Fruit fly (Drosophila melanogaster) whole organism, embryonic: ENCODE results near the gene CG10063.
A peak's percentile ranks its signal among the peaks of the same experiment; 100 is the strongest.

Experiments used
- Aef1 ChIP-seq: fragments of 200-800 bp; sonication (Bioruptor generic); IDR thresholded peaks from 3 replicates; pipeline ENCODE4 v1.3.6; 2022; ENCODE audit warnings: missing biosample characterization, missing genetic modification characterization
- B-H1 ChIP-seq: fragments of 200-800 bp; sonication (Bioruptor generic); IDR thresholded peaks from 3 replicates; pipeline ENCODE4 v1.3.6; 2022; ENCODE audit warnings: missing biosample characterization, missing genetic modification characterization
- BtbVII ChIP-seq: fragments of 200-800 bp; sonication (Bioruptor generic); optimal IDR thresholded peaks from 3 replicates; lab custom pipeline; 2017; ENCODE audit warnings: missing biosample characterization, mild to moderate bottlenecking, missing genetic modification characterization
- CG10209 ChIP-seq: fragments of 200-800 bp; sonication (Bioruptor generic); optimal IDR thresholded peaks from 3 replicates; lab custom pipeline; 2017; ENCODE audit warnings: missing biosample characterization, mild to moderate bottlenecking, missing genetic modification characterization, missing genetic modification reagents
- CG10267 ChIP-seq: fragments of 200-800 bp; sonication (Bioruptor generic); optimal IDR thresholded peaks from 2 replicates; lab custom pipeline; 2018; ENCODE audit warnings: missing biosample characterization, mild to moderate bottlenecking, missing genetic modification characterization, moderate library complexity
- CG10431 ChIP-seq: fragments of 200-800 bp; sonication (Bioruptor generic); optimal IDR thresholded peaks from 3 replicates; lab custom pipeline; 2018; ENCODE audit warnings: missing biosample characterization, mild to moderate bottlenecking, missing genetic modification characterization
- CG11398 ChIP-seq: fragments of 200-800 bp; sonication (Bioruptor generic); optimal IDR thresholded peaks from 2 replicates; lab custom pipeline; 2016; ENCODE audit warnings: missing biosample characterization, missing genetic modification characterization
- CG11696 ChIP-seq: fragments of 200-800 bp; sonication (Bioruptor generic); IDR thresholded peaks from 2 replicates; pipeline ENCODE4 v1.3.6; 2022; ENCODE audit warnings: missing biosample characterization, missing genetic modification characterization
- CG12391 ChIP-seq: fragments of 200-800 bp; sonication (Bioruptor generic); optimal IDR thresholded peaks from 3 replicates; lab custom pipeline; 2018; ENCODE audit warnings: missing biosample characterization, mild to moderate bottlenecking, missing genetic modification characterization, moderate library complexity
- CG13775 ChIP-seq: fragments of 200-800 bp; sonication (Bioruptor generic); optimal IDR thresholded peaks from 3 replicates; lab custom pipeline; 2017; ENCODE audit warnings: missing biosample characterization, mild to moderate bottlenecking, missing genetic modification characterization
- CG15269 ChIP-seq: fragments of 200-800 bp; sonication (Bioruptor generic); optimal IDR thresholded peaks from 2 replicates; lab custom pipeline; 2018; ENCODE audit warnings: missing biosample characterization, mild to moderate bottlenecking, missing genetic modification characterization, moderate library complexity
- CG15696 ChIP-seq: fragments of 200-800 bp; sonication (Bioruptor generic); optimal IDR thresholded peaks from 2 replicates; lab custom pipeline; 2019; ENCODE audit warnings: missing biosample characterization, mild to moderate bottlenecking, missing genetic modification characterization, moderate library complexity
- CG1602 ChIP-seq: fragments of 200-800 bp; sonication (Bioruptor generic); optimal IDR thresholded peaks from 3 replicates; lab custom pipeline; 2016; ENCODE audit warnings: missing biosample characterization, missing genetic modification characterization
- CG1647 ChIP-seq: fragments of 200-800 bp; sonication (Bioruptor generic); optimal IDR thresholded peaks from 3 replicates; lab custom pipeline; 2016; ENCODE audit warnings: missing biosample characterization, missing genetic modification characterization
- CG17829 ChIP-seq: fragments of 200-800 bp; optimal IDR thresholded peaks from 2 replicates; lab custom pipeline; 2019; ENCODE audit warnings: missing biosample characterization, mild to moderate bottlenecking, missing genetic modification characterization, moderate library complexity
- CG18262 ChIP-seq: fragments of 200-800 bp; optimal IDR thresholded peaks from 3 replicates; lab custom pipeline; 2019; ENCODE audit warnings: missing biosample characterization, mild to moderate bottlenecking, missing genetic modification characterization, moderate library complexity
- CG31388 ChIP-seq: fragments of 200-800 bp; sonication (Bioruptor generic); optimal IDR thresholded peaks from 2 replicates; lab custom pipeline; 2016; ENCODE audit warnings: missing biosample characterization, missing genetic modification characterization
- CG4360 ChIP-seq: fragments of 200-800 bp; sonication (Bioruptor generic); IDR thresholded peaks from 2 replicates; pipeline ENCODE4 v1.3.6; 2022; ENCODE audit warnings: missing biosample characterization, missing genetic modification characterization
- CG6175 ChIP-seq: fragments of 200-800 bp; sonication (Bioruptor generic); IDR thresholded peaks from 3 replicates; pipeline ENCODE4 v1.3.6; 2022; ENCODE audit warnings: missing biosample characterization, missing genetic modification characterization
- CG8478 ChIP-seq: fragments of >200 bp; optimal IDR thresholded peaks from 2 replicates; lab custom pipeline; 2018
- CTCF ChIP-seq: fragments of 200-800 bp; sonication (Bioruptor generic); optimal IDR thresholded peaks from 2 replicates; lab custom pipeline; 2017; ENCODE audit warnings: missing biosample characterization, mild to moderate bottlenecking, missing genetic modification characterization, moderate library complexity
- D19B ChIP-seq: fragments of 200-800 bp; sonication (Bioruptor generic); optimal IDR thresholded peaks from 2 replicates; lab custom pipeline; 2017; ENCODE audit warnings: missing biosample characterization, mild to moderate bottlenecking, missing genetic modification characterization
- Eip74EF ChIP-seq, 2 experiments: fragments of 200-800 bp in 1 of 2; fragments of >200 bp in 1 of 2; sonication (Bioruptor generic) in 1 of 2; optimal IDR thresholded peaks; 2 replicates each; lab custom pipeline; 2017 to 2019; ENCODE audit warnings: missing biosample characterization in 2 of 2, missing genetic modification characterization in 2 of 2, mild to moderate bottlenecking in 1 of 2, moderate library complexity in 1 of 2
- HHEX ChIP-seq: fragments of 200-800 bp; sonication (Bioruptor generic); optimal IDR thresholded peaks from 3 replicates; lab custom pipeline; 2017; ENCODE audit warnings: missing biosample characterization, mild to moderate bottlenecking, missing genetic modification characterization, missing genetic modification reagents
- HLH3B ChIP-seq: fragments of 200-800 bp; sonication (Bioruptor generic); IDR thresholded peaks from 2 replicates; pipeline ENCODE4 v1.3.6; 2022; ENCODE audit warnings: missing biosample characterization, missing genetic modification characterization
- HLH4C ChIP-seq: fragments of 200-800 bp; sonication (Bioruptor generic); IDR thresholded peaks from 3 replicates; pipeline ENCODE4 v1.3.6; 2022; ENCODE audit warnings: missing biosample characterization, missing genetic modification characterization; ENCODE audit not compliant: partially characterized antibody
- NK7.1 ChIP-seq: fragments of 200-800 bp; sonication (Bioruptor generic); optimal IDR thresholded peaks from 3 replicates; lab custom pipeline; 2016; ENCODE audit warnings: missing biosample characterization, missing genetic modification characterization
- Nf-YA ChIP-seq: fragments of 200-800 bp; sonication (Bioruptor generic); IDR thresholded peaks from 2 replicates; pipeline ENCODE4 v1.3.6; 2022; ENCODE audit warnings: missing biosample characterization, missing genetic modification characterization
- Oaz ChIP-seq: fragments of 200-800 bp; sonication (Bioruptor generic); IDR thresholded peaks from 2 replicates; pipeline ENCODE4 v1.3.6; 2022; ENCODE audit warnings: missing biosample characterization, missing genetic modification characterization
- Scr ChIP-seq: fragments of 200-800 bp; sonication (Bioruptor generic); IDR thresholded peaks from 2 replicates; pipeline ENCODE4 v1.3.6; 2022; ENCODE audit warnings: missing biosample characterization, missing genetic modification characterization; ENCODE audit not compliant: partially characterized antibody
- Sry-β ChIP-seq: fragments of 200-800 bp; sonication (Bioruptor generic); optimal IDR thresholded peaks from 2 replicates; lab custom pipeline; 2018; ENCODE audit warnings: missing biosample characterization, mild to moderate bottlenecking, missing genetic modification characterization, moderate library complexity
- bowl ChIP-seq: fragments of 200-800 bp; sonication (Bioruptor generic); IDR thresholded peaks from 2 replicates; pipeline ENCODE4 v1.3.6; 2022; ENCODE audit warnings: missing biosample characterization, missing genetic modification characterization
- chm ChIP-seq: fragments of 200-800 bp; sonication (Bioruptor generic); IDR thresholded peaks from 2 replicates; pipeline ENCODE4 v1.3.6; 2022; ENCODE audit warnings: missing biosample characterization, missing genetic modification characterization
- ems ChIP-seq: fragments of 200-800 bp; sonication (Bioruptor generic); optimal IDR thresholded peaks from 3 replicates; lab custom pipeline; 2016; ENCODE audit warnings: missing biosample characterization, missing genetic modification characterization
- gcm ChIP-seq: fragments of 200-800 bp; sonication (Bioruptor generic); optimal IDR thresholded peaks from 2 replicates; lab custom pipeline; 2019; ENCODE audit warnings: missing biosample characterization, mild to moderate bottlenecking, missing genetic modification characterization, moderate library complexity
- grn ChIP-seq: fragments of 200-800 bp; sonication (Bioruptor generic); optimal IDR thresholded peaks from 3 replicates; lab custom pipeline; 2017; ENCODE audit warnings: missing biosample characterization, missing genetic modification characterization
- hb ChIP-seq: fragments of 200-800 bp; sonication (Bioruptor generic); IDR thresholded peaks from 3 replicates; pipeline ENCODE4 v1.3.6; 2022; ENCODE audit warnings: missing biosample characterization, missing genetic modification characterization; ENCODE audit not compliant: partially characterized antibody
- ind ChIP-seq: fragments of 200-800 bp; sonication (Bioruptor generic); optimal IDR thresholded peaks from 3 replicates; lab custom pipeline; 2016; ENCODE audit warnings: missing biosample characterization, missing genetic modification characterization
- inv ChIP-seq: fragments of 200-800 bp; sonication (Bioruptor generic); IDR thresholded peaks from 2 replicates; pipeline ENCODE4 v1.3.6; 2022; ENCODE audit warnings: missing biosample characterization, missing genetic modification characterization; ENCODE audit not compliant: partially characterized antibody
- lilli ChIP-seq: fragments of 200-800 bp; sonication (Bioruptor generic); optimal IDR thresholded peaks from 3 replicates; lab custom pipeline; 2016; ENCODE audit warnings: missing biosample characterization, missing genetic modification characterization
- lmd ChIP-seq: fragments of 200-800 bp; sonication (Bioruptor generic); IDR thresholded peaks from 2 replicates; pipeline ENCODE4 v1.3.6; 2022; ENCODE audit warnings: missing biosample characterization, missing genetic modification characterization
- luna ChIP-seq: fragments of 200-800 bp; sonication (Bioruptor generic); optimal IDR thresholded peaks from 2 replicates; lab custom pipeline; 2016; ENCODE audit warnings: missing biosample characterization, missing genetic modification characterization
- maf-S ChIP-seq: fragments of 200-800 bp; sonication (Bioruptor generic); optimal IDR thresholded peaks from 2 replicates; lab custom pipeline; 2016; ENCODE audit warnings: missing biosample characterization, missing genetic modification characterization
- nerfin-1 ChIP-seq: fragments of 200-800 bp; sonication (Bioruptor generic); optimal IDR thresholded peaks from 3 replicates; lab custom pipeline; 2019; ENCODE audit warnings: missing biosample characterization, mild to moderate bottlenecking, missing genetic modification characterization, moderate library complexity
- oc ChIP-seq: fragments of 200-800 bp; sonication (Bioruptor generic); optimal IDR thresholded peaks from 2 replicates; lab custom pipeline; 2018; ENCODE audit warnings: missing biosample characterization, mild to moderate bottlenecking, missing genetic modification characterization, moderate library complexity
- salm ChIP-seq: fragments of 200-800 bp; sonication (Bioruptor generic); optimal IDR thresholded peaks from 2 replicates; lab custom pipeline; 2018; ENCODE audit warnings: missing biosample characterization, mild to moderate bottlenecking, missing genetic modification characterization
- schlank ChIP-seq: fragments of 200-800 bp; sonication (Bioruptor generic); optimal IDR thresholded peaks from 2 replicates; lab custom pipeline; 2018; ENCODE audit warnings: missing biosample characterization, mild to moderate bottlenecking, missing genetic modification characterization
- seq ChIP-seq: fragments of 200-800 bp; sonication (Bioruptor generic); IDR thresholded peaks from 2 replicates; pipeline ENCODE4 v1.3.6; 2022; ENCODE audit warnings: missing biosample characterization, missing genetic modification characterization
- slou ChIP-seq: fragments of 200-800 bp; sonication (Bioruptor generic); optimal IDR thresholded peaks from 3 replicates; lab custom pipeline; 2016; ENCODE audit warnings: missing biosample characterization, missing genetic modification characterization
- sob ChIP-seq: fragments of 200-800 bp; sonication (Bioruptor generic); IDR thresholded peaks from 2 replicates; pipeline ENCODE4 v1.3.6; 2022; ENCODE audit warnings: missing biosample characterization, missing genetic modification characterization
- ttk ChIP-seq: fragments of 200-800 bp; sonication (Bioruptor generic); IDR thresholded peaks from 2 replicates; pipeline ENCODE4 v2.1.2; 2022; ENCODE audit warnings: missing biosample characterization, missing genetic modification characterization
- vvl ChIP-seq: fragments of 200-800 bp; sonication (Bioruptor generic); IDR thresholded peaks from 2 replicates; pipeline ENCODE4 v1.3.6; 2022; ENCODE audit warnings: missing biosample characterization, missing genetic modification characterization

The CG10063 gene

dm6 chr3L:7008351-7008750 is 36.1 kb upstream of the CG10063 start (continued):
- no peak for TF ChIP-seq CG31388 (GFP tag; lab: Kevin White, UChicago)
- peak; percentile 36 for TF ChIP-seq CTCF (GFP tag; lab: Kevin White, UChicago)
- TF ChIP-seq NK7.1 (GFP tag; lab: Kevin White, UChicago): peak; percentile 7
- peak; percentile 66 for TF ChIP-seq CG1602 (GFP tag; lab: Kevin White, UChicago)
- peak; percentile 58; the same call in 1 of the 2 replicates for TF ChIP-seq seq
- TF ChIP-seq schlank: no peak
- TF ChIP-seq D19B (GFP tag; lab: Kevin White, UChicago): peak; percentile 27
- peak; percentile 48 for TF ChIP-seq CG13775
- TF ChIP-seq luna (GFP tag; lab: Kevin White, UChicago): no peak
- no peak for TF ChIP-seq maf-S (GFP tag; lab: Kevin White, UChicago)
- TF ChIP-seq chm (GFP tag; lab: Robert Waterston, UW): peak; percentile 15; the same call in 1 of the 2 replicates
- peak; percentile 79 for TF ChIP-seq gcm
- TF ChIP-seq bowl (GFP tag; lab: Robert Waterston, UW): peak; percentile 29; the same call in 1 of the 2 replicates
- TF ChIP-seq CG12391: peak; percentile 91
- TF ChIP-seq ind (GFP tag; lab: Kevin White, UChicago): peak; percentile 77
- TF ChIP-seq CG10267 (tag; lab: Kevin White, UChicago): peak; percentile 85
- TF ChIP-seq CG8478 (lab: Kevin White, UChicago): no peak
- TF ChIP-seq lmd (GFP tag; lab: Robert Waterston, UW): peak; percentile 78
- no peak for TF ChIP-seq CG11696 (GFP tag; lab: Robert Waterston, UW)
- peak; percentile 73 for TF ChIP-seq ttk
- TF ChIP-seq nerfin-1 (tag; lab: Kevin White, UChicago): peak; percentile 93
- TF ChIP-seq vvl (GFP tag; lab: Robert Waterston, UW): peak; percentile 81
- peak; percentile 68 for TF ChIP-seq HLH3B (GFP tag; lab: Robert Waterston, UW)
- peak; percentile 64 for TF ChIP-seq salm (tag; lab: Kevin White, UChicago)
- peak; percentile 81 for TF ChIP-seq CG10431
- peak; percentile 52 for TF ChIP-seq slou
- TF ChIP-seq Sry-β (GFP tag; lab: Kevin White, UChicago): no peak
- TF ChIP-seq lilli: peak; percentile 59
- no peak for TF ChIP-seq grn (GFP tag; lab: Kevin White, UChicago)
- no peak for TF ChIP-seq CG11398 (GFP tag; lab: Kevin White, UChicago)
- peak; percentile 87 for TF ChIP-seq CG10209 (GFP tag; lab: Kevin White, UChicago)
- TF ChIP-seq HHEX (GFP tag; lab: Kevin White, UChicago): peak; percentile 78
- peak; percentile 93 for TF ChIP-seq CG15269
- peak; percentile 40 for TF ChIP-seq ems (GFP tag; lab: Kevin White, UChicago)
- TF ChIP-seq CG17829 (tag; lab: Kevin White, UChicago): peak; percentile 65
- peak; percentile 61 for TF ChIP-seq Oaz (GFP tag; lab: Robert Waterston, UW)
- peak in 1 of 2 experiments; percentile 94 for TF ChIP-seq Eip74EF (GFP tag; optimal IDR thresholded peaks at IDR 0.05; lab: Kevin White, UChicago)
- no peak for TF ChIP-seq hb (GFP tag; lab: Robert Waterston, UW)
- no peak for TF ChIP-seq inv
- no peak for TF ChIP-seq HLH4C (GFP tag; lab: Robert Waterston, UW)
- peak; percentile 65 for TF ChIP-seq CG15696 (tag; lab: Kevin White, UChicago)
- peak; percentile 58 for TF ChIP-seq Nf-YA (GFP tag; lab: Robert Waterston, UW)
- TF ChIP-seq CG4360 (GFP tag; lab: Robert Waterston, UW): peak; percentile 51
- TF ChIP-seq CG1647 (GFP tag; lab: Kevin White, UChicago): no peak
- TF ChIP-seq BtbVII: peak; percentile 87
- TF ChIP-seq sob (GFP tag; lab: Robert Waterston, UW): peak; percentile 70
- TF ChIP-seq B-H1 (GFP tag; lab: Robert Waterston, UW): peak; percentile 50; the same call in 2 of the 3 replicates
- TF ChIP-seq oc: peak; percentile 87
- no peak for TF ChIP-seq CG6175 (GFP tag; lab: Robert Waterston, UW)
- TF ChIP-seq Scr: no peak
- peak; percentile 88 for TF ChIP-seq CG18262 (tag; lab: Kevin White, UChicago)
- TF ChIP-seq Aef1: peak; percentile 56; the same call in 2 of the 3 replicates
